Fruit fly (Drosophila melanogaster) whole organism, adult: ENCODE results near the gene Tace.

Experiments used
- CG33017 ChIP-seq: fragments of 200-800 bp; sonication (Bioruptor generic); optimal IDR thresholded peaks from 2 replicates; lab custom pipeline; 2018; ENCODE audit warnings: missing biosample characterization, mild to moderate bottlenecking, missing genetic modification characterization, moderate library complexity
- CG7101 ChIP-seq: fragments of 200-800 bp; sonication (Bioruptor generic); optimal IDR thresholded peaks from 2 replicates; lab custom pipeline; 2018; ENCODE audit warnings: missing biosample characterization, mild to moderate bottlenecking, missing genetic modification characterization, moderate library complexity
- cic ChIP-seq: fragments of 200-800 bp; sonication (Bioruptor generic); optimal IDR thresholded peaks from 2 replicates; lab custom pipeline; 2017; ENCODE audit warnings: missing biosample characterization, mild to moderate bottlenecking, missing genetic modification characterization, moderate library complexity
- tj ChIP-seq: fragments of 200-800 bp; sonication (Bioruptor generic); optimal IDR thresholded peaks from 3 replicates; lab custom pipeline; 2017; ENCODE audit warnings: missing biosample characterization, mild to moderate bottlenecking, missing genetic modification characterization, moderate library complexity

dm6 chr3R:30052455-30053046, 52.2 kb downstream of the Tace start, which contains the start of gene Jasper:
- peak; percentile 40 for TF ChIP-seq cic
- TF ChIP-seq CG7101 (tag; lab: Kevin White, UChicago) = peak; percentile 43
- TF ChIP-seq tj (GFP tag; lab: Kevin White, UChicago) = peak; percentile 80
- no peak for TF ChIP-seq CG33017 (tag; lab: Kevin White, UChicago)
